Worm (Caenorhabditis elegans): ENCODE results near the gene pqn-65.

ce11 chrX:4622024-4622423 lies 2.6 kb upstream of the pqn-65 start, which contains the start of gene C46C11.3:
- TF ChIP-seq fos-1 (tag; optimal IDR thresholded peaks at IDR 0.05) (no peak), unc-130 (GFP tag; optimal IDR thresholded peaks at IDR 0.05) (no peak), skn-1 (tag; optimal IDR thresholded peaks at IDR 0.05) (no peak), ceh-82 (tag; optimal IDR thresholded peaks at IDR 0.05) (no peak), zip-11 (GFP tag; IDR thresholded peaks at IDR 0.05) (no peak), nhr-237 (tag; optimal IDR thresholded peaks at IDR 0.05) (no peak)
